Worm (Caenorhabditis elegans): ENCODE data around the gene jamp-1.

DNA sequence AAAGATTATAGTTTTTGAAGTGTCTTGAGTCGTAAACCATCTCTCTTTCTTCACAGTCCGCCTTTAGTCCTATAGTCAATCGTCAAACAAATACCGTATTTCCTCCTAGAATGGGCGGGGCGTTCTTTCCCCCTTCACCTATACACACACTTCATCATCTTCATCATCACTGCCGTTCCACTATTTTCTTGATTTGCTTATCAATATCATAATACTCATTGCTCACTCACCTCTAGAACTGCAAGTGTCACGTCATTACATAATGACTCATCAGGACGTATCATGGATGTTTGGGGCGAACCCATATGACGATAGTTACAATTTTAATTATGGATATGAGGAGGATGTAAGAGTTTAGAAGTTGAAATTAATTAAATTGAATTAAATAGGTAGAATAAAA lies 40.4 kb downstream of the jamp-1 start:
- TF ChIP-seq sem-4 (tag; optimal IDR thresholded peaks at IDR 0.05) = no peak
- no peak for TF ChIP-seq peb-1 (tag; optimal IDR thresholded peaks at IDR 0.05)
- no peak for TF ChIP-seq blmp-1 (tag; optimal IDR thresholded peaks at IDR 0.05; ENCODE audit: insufficient read depth)
- TF ChIP-seq egl-27 (tag; optimal IDR thresholded peaks at IDR 0.05) = no peak
- TF ChIP-seq ZK546.5 (tag; optimal IDR thresholded peaks at IDR 0.05) = no peak
- no peak for TF ChIP-seq nhr-25 (tag; optimal IDR thresholded peaks at IDR 0.05)
- no peak for TF ChIP-seq lin-11 (tag; optimal IDR thresholded peaks at IDR 0.05)
- no peak for TF ChIP-seq ztf-11 (tag; optimal IDR thresholded peaks at IDR 0.05)
- no peak for TF ChIP-seq sma-9 (GFP tag; optimal IDR thresholded peaks at IDR 0.05)
- TF ChIP-seq sma-9 (tag; optimal IDR thresholded peaks at IDR 0.05) = no peak
- TF ChIP-seq ceh-16 (tag; optimal IDR thresholded peaks at IDR 0.05) = no peak
